Worm (Caenorhabditis elegans): ENCODE data around the gene Y17G7B.20.

ce11 chrII:11968275-11968674 lies 11.4 kb downstream of the Y17G7B.20 start, which contains the start of gene mex-1:
- TF ChIP-seq fos-1 (tag; optimal IDR thresholded peaks at IDR 0.05) (no peak), ceh-16 (tag; optimal IDR thresholded peaks at IDR 0.05) (no peak), sea-2 (GFP tag; optimal IDR thresholded peaks at IDR 0.05) (no peak), ztf-4 (tag; optimal IDR thresholded peaks at IDR 0.05) (no peak), pha-4 (tag; optimal IDR thresholded peaks at IDR 0.05) (no peak), elt-3 (tag; optimal IDR thresholded peaks at IDR 0.05) (no peak), zag-1 (tag; optimal IDR thresholded peaks at IDR 0.05) (no peak), aly-2 (tag; optimal IDR thresholded peaks at IDR 0.05) (no peak), ztf-11 (tag; optimal IDR thresholded peaks at IDR 0.05) (no peak), ceh-28 (tag; optimal IDR thresholded peaks at IDR 0.05) (no peak)
